Fruit fly (Drosophila melanogaster) ovary, adult (tissue): ENCODE measurements around the gene CG31038.

Experiments
- CG17801 ChIP-seq: fragments of 200-800 bp; optimal IDR thresholded peaks from 2 replicates; lab custom pipeline; 2019; ENCODE audit warnings: missing biosample characterization, mild to moderate bottlenecking, missing genetic modification characterization, moderate library complexity; ENCODE audit not compliant: partially characterized antibody

Gene CG31038

DNA sequence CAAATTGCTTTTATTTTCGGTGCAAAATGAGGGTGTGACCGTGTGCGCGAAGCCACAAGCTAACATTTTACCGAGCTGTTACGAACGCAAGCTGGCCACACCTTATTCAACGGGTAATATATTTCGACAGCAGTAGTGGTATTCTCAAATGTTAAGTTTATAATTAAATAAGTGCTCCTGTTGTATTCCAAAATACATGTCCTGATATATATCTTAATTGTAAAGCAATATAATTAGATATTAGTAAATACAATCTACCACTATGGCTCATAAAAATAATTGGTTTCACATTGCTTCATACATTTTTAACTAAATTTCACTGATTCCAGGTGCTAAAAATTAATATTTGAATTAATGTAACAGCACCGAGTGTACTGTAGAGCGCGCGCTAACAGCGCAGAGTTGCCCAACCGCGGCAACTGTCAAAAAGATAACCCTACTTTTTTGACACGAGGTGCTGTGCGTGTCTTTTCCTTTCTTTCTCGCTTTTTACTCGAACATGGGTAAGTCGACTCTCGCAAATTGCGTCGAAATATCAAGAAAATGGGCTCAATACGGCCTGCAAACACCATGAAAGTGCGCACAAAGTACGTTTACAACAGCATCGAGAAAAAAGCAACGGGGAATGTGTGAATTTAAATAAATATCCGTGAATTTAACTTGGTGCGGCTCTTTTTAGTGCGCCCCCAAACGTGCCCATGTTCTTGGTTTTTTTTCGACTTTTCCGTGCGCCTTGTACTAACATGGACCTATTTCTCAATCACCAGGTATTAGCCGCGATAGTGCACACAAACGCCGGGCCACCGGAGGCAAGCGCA is 15.2 kb upstream of the CG31038 start, which contains the start of the genes CG15514 and RpS8:
CG15514 (minus strand) TSS at position 63 of the 818 bp plus-strand sequence.
RpS8 (plus strand) TSS at position 151 of the 818 bp plus-strand sequence.
- peak; percentile 74 for TF ChIP-seq CG17801 (GFP tag; lab: Kevin White, UChicago)

DNA sequence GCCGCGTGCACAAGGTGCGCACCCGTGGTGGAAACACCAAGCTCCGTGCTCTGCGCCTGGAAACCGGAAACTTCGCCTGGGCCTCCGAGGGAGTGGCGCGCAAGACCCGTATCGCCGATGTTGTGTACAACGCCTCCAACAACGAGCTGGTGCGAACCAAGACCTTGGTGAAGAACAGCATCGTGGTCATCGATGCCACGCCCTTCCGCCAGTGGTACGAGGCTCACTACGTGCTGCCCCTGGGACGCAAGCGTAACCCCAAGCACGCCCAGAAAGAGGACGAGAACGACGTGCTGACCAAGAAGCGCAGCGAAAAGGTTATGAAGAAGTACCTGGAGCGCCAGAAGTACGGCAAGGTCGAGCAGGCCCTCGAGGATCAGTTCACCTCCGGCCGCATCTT is 14.1 kb upstream of the CG31038 start:
- no peak for TF ChIP-seq CG17801 (GFP tag; lab: Kevin White, UChicago)

DNA sequence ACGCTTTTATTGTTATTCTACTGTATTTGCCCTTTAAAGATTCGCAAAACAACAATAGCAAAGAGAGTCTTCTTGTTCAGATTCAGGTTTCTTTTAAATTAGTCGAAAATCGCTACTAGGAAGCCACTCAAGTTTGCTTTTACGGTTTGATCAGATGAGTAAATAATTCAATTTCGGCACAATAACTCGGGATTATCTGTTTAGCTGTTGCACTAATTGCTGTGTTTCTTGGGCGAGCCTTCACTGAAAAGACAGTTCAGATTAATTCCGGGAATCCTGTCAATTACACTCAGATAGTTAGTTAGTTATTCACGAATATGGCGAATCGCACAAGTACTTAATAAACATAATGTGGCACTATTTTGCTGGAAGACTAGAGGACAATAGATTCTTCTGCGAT is 10.2 kb upstream of the CG31038 start:
- no peak for TF ChIP-seq CG17801 (GFP tag; lab: Kevin White, UChicago)

DNA sequence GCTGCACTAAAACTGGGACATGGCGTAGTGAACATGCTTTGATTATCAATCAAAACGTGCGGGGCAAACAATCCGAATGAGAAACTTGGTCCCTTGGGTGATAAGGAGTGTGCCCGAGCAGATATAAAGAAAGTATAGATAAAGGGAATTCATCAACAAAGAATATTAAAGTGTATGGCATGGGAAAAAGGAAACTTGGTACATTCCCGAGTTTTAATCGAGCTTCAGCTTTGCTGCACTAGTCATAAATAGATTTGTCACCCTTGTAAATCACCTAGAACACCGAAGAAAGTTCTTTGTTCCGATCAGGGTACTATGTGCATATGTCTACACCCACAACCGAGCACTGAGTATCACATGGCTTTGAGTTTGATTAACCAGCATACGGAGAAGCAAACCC is 9.4 kb upstream of the CG31038 start:
- no peak for TF ChIP-seq CG17801 (GFP tag; lab: Kevin White, UChicago)

DNA sequence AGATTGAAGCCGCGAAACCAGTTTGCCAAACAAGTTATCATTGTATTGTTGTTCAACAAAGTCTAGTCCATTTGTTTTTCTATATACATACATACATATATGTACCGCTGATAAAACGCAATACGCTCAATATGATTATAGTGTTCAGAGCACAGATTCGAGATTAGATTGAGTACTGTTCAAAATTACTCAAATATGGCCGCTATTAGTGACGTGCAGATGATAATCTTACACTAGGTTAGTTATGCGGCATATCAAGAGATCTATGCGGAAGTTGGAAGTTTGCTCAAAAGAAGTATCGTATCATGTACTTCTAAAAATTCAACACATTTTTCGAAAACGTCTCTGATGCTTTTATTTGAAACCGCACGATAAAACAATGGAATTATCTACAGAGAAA is 9.0 kb upstream of the CG31038 start:
- TF ChIP-seq CG17801 (GFP tag; lab: Kevin White, UChicago), result no peak

DNA sequence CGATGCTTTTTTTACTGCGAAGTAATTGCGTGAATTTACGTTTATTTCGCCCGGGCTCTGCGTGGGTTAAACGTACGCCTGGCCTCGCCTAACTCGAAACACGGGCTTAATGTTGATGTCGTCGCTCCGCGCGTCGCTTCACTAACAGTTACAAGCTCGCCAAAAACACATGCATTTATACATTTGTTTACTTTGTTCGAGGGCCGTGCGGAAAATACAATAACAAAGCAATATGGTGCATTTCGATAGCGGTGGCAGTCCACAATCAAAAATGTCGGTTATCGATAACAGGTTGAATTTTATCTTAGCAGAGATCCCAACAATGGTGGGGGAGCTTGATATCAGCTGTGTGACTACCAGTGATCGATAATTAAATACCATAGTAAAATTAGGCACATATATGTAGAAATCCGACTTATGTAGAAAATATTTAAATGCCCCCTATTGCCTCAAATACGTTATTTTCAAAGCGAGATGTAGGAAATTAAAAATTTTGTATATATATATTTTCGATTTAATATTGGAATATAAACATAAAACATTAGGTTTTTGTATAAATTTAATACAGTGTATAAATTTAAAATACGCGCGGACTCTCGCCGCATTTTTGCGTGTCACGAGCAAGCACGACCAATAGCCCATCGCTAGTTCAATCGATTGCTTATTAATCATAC is 8.0 kb upstream of the CG31038 start, which contains the start of gene Zip99C:
Zip99C (minus strand) TSS at position 220 of the 674 bp plus-strand sequence.
- peak; percentile 16 for TF ChIP-seq CG17801 (GFP tag; lab: Kevin White, UChicago)

DNA sequence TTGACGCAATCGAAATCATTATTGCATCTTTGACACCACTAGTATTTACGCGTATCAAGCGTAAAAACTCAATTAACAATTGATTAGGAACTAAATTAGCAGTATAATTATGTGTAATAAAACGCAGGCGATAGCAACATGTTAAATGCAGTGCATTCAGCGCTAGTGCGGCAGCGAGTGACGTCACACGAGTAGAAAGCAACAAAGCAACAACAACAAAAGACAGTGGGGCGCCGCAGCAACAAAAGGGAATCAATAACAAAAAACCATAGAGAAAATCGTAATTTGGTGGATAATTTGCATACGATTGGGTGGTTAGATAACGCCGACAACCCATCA is 7.5 kb upstream of the CG31038 start, which contains the start of gene CG34133:
CG34133 (plus strand) TSS at position 16 of the 339 bp plus-strand sequence.
- TF ChIP-seq CG17801 (GFP tag; lab: Kevin White, UChicago), result no peak

DNA sequence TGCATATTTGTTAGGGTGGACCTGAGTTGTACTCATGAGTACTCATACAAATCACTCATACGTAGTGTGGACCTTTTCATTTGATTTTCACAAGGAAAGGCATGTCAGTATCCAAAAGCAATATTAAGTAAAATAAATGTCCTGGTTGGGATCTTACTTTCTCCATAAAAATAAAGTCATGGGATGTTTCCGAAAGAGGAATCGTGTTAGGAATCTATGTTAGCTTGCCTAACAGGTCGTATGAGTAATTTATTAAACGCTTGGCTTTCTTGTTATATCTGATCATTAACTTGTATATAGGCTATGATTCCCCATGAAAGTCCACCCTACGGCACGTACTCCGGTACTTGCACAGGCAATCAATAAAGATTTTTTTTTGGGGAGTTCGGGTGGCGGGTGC is 1.0 kb upstream of the CG31038 start:
- TF ChIP-seq CG17801 (GFP tag; lab: Kevin White, UChicago), result peak; percentile 50

DNA sequence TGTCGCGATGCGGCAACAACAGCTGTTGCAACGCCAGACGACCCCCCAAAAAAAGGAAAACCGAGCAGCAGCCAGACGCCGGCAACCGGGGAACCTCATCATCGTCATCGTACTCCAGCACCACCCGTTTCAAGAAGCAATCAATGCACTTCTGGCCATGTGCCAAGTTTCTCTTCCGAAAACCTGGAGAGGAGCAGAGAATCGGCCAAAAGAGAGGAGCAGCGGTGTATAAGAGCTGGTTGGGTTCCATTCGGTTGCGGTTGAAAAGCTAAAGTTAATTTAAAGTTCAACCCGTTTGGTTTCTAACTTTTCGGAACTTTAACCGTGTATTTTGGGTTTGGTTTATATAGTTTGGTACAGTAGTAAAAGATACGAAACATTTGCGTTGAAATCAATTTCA is 627 bp upstream of the CG31038 start:
- no peak for TF ChIP-seq CG17801 (GFP tag; lab: Kevin White, UChicago)

DNA sequence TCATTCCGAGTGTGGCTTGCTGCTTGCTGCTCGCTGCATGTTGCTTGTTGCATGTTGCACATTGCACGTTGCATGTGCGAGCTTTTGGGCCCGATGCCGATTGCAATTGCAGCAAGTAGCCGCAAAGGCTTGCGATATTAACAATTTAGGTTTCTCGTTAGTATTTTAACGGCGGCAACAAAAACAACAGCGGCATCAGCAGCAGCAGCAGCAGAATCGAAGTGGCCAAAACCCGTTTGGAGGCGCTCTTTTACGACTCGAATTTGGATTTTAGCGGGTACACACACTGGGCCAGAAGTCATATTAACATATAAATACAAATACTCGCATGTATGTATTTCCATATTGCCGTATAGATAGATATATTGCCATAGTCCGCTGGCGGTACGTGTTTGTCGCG is 3.4 kb downstream of the CG31038 start:
- TF ChIP-seq CG17801 (GFP tag; lab: Kevin White, UChicago), result no peak

DNA sequence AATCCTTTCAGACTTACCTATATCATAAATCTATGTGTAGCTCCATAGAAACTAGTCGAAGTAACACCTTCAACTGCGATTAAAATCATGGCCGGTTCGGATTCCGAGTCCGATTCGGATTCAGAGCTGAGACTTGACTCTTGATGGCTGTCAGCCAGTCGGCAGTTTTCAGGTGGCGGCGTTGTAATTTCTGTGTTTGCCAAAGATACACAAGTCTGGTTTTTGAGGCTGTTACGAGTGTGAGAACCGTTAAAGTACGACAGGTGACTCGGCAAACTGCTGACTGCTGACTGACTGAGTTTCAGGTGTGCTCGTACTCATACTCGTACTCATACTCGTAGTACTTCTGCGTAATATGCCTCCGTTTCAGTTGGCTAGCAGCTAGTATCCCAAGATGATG is 14.3 kb downstream of the CG31038 start:
- no peak for TF ChIP-seq CG17801 (GFP tag; lab: Kevin White, UChicago)

DNA sequence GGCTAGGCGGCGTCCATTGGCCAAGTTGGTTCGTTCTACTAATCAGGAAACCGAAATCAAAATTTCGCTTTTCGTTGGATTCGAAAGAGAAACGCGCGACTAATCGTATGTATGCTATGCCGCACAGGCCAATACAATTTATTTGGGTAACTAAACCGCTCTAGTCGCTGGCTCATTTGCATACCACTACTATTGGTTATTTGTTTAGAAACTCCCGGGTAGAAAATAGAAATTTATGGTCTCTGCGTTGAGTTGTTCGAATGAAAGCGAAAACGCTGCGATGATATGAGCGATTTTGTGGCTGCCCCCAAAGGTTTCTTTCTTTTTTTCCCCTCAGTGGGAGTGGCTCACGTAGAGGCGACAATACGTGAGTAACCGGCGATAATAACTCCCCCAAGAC is 16.2 kb downstream of the CG31038 start:
- no peak for TF ChIP-seq CG17801 (GFP tag; lab: Kevin White, UChicago)

DNA sequence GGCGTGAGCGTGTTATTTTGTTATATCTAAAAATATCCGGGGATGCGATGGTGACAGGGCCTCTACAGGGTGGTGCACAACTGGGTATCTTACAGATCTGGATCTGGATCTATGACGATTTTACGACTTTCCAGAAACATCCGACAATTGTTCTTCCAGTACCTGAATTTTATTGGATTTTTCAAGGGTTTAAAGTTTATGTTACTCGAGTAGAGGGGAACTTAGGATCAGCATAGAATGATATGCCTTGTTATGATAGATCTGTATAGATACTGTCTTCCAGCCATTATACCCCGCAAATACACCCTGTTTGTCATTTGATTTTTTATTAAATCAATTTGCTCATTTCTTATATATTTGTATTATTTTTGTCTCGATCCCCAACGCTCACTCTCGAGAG is 17.5 kb downstream of the CG31038 start:
- no peak for TF ChIP-seq CG17801 (GFP tag; lab: Kevin White, UChicago)

DNA sequence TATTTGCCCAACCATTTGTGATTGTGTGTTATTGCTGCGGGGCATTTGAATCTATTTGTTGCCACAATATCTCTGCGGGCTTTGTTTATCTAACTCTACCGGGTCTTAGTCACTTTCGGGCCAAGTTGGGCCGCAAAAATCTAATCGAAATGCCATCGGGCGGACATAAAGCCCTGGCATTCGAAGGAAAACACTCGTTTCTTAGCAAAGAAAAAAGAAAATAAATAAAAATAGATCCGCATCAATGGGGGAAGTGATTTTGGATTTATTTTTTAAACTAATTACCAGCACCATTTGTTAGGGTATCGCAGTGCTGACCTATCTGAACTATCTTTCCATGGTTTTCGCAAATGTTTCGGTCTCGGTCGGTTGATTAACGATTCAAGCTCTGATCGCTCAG is 21.7 kb downstream of the CG31038 start:
- TF ChIP-seq CG17801 (GFP tag; lab: Kevin White, UChicago), result no peak

DNA sequence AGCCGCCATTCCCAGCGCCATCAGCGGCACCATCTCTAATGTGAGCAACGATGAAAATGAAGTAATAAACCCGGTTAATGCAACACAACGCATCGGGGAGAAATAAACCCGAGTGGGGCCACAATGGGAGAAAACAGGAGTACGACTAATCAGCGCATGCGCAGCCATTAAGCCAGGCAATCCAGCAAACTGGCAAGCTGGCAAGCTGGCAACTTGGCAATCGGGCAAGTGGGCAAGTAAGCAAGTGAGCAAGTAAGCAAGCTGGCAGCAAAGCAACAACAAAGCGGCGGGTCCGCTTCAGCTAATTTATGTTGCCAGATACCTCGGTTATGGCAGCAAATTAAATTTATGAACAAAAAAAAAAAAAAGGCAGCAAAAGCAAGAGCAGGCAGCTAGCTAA is 22.8 kb downstream of the CG31038 start:
- no peak for TF ChIP-seq CG17801 (GFP tag; lab: Kevin White, UChicago)
